Fruit fly (Drosophila melanogaster): Measurements from ENCODE around the gene Crtc.

The Crtc gene

DNA sequence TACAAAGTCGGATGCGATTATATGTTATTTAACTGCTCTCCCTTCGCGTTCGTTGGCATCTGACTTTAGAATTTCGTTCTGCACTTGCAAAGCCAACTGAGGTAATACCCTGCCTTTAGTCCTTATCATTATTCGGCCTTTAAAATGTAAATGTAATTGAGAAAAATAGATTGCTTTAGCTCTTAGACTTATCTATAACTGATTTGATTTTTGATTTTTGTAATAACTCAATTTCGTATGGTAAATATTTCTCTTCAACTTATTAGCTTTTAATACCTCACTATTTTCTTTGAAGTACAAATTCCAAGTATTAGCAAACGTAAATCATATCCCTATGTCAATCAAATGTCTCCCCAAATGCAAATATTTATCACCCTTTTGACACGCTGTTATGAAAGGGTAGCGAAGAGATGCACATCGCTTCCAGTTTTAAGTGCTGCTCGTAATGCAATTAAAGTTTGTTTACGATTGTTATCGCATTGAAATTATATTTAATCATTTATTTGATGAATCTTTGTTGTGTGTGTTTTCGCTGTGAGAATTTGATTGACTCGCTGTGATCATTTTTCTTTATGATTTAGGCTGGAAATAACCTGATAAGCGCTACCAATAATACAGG, 44.7 kb downstream of the Crtc start:
- TF ChIP-seq noc (tag; optimal IDR thresholded peaks at IDR 0.05), result no peak

- TF ChIP-seq noc (tag; optimal IDR thresholded peaks at IDR 0.05), result peak; percentile 5
These were observed 46.1 kb downstream of the Crtc start for dm6 chr3L:17622935-17623334.

dm6 chr3L:17622081-17622850, 46.8 kb downstream of the Crtc start:
- no peak for TF ChIP-seq noc (tag; optimal IDR thresholded peaks at IDR 0.05)

dm6 chr3L:17621451-17621946, 47.5 kb downstream of the Crtc start, which contains the start of the genes Vps60 and anchor:
Vps60 (minus strand) TSS chr3L:17621625.
anchor (plus strand) TSS chr3L:17621824.
- peak; percentile 53 for TF ChIP-seq noc (tag; optimal IDR thresholded peaks at IDR 0.05)

DNA sequence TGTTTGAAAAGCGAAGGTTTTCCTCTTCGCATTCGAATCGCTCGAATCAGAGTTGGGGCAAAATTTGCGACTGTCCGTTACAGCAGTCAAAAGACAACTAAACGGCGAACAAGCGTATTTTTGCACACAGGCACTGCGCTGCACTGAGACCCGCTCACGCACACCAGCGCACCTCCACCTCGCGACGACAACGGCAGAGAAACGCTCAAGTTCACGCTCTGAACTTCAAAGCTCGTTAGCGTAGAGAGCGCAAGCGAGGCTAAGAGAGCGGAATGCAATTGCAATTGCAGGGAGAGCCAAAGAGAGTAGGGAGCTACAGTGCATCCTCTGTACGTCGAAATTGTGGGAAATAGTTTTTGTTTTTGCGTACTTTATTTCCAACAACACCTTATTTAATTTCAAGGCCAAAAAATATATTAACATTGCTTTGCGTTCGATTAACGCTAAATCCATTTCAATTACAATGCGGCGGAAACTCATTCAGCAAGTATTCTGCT, 49.8 kb downstream of the Crtc start, which contains the start of gene Eip74EF:
Gene Eip74EF, minus strand, starts transcription at position 117 of the 497 bp plus-strand sequence.
- no peak for TF ChIP-seq noc (tag; optimal IDR thresholded peaks at IDR 0.05)

DNA sequence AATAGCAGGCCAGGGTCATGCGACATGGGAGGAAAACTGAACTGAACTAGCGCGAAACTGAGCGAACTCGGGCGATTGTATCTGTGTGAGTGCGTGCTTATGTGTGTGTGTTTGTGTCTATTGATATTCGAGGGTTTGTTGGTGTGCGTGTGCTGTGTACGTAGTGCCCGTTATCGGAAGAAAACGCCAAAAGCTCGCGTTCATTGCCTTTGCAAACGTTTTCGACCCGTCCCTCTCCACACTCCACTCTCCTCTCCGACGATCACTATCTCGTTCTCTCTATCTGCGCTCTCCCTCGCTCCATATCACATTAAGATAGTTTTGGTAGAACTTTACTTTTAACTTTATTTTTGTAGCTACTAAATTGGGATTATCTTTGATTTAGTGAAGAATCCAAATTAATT, 52.2 kb downstream of the Crtc start:
- TF ChIP-seq noc (tag; optimal IDR thresholded peaks at IDR 0.05), result peak; percentile 75

DNA sequence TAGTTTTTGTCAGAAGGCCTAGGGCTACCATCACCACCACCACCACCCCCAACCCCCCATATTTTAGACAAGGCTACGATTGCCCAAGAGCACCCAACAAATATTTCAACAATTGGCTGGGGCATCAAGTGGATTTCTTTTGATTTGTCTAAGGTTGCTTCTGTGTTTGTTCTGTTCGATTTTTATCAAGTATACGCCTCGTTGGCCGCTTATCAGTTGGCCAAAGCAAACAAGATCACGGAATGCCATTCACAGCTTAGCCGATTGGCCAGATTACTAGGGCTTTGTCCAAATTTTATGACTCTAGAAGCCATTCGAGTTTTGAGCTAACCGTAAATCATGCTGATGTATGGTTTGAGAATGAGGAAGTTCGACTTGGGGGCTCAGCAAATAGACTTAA, 53.2 kb downstream of the Crtc start:
- no peak for TF ChIP-seq noc (tag; optimal IDR thresholded peaks at IDR 0.05)

dm6 chr3L:17615286-17615685, 53.7 kb downstream of the Crtc start:
- TF ChIP-seq noc (tag; optimal IDR thresholded peaks at IDR 0.05), result no peak

DNA sequence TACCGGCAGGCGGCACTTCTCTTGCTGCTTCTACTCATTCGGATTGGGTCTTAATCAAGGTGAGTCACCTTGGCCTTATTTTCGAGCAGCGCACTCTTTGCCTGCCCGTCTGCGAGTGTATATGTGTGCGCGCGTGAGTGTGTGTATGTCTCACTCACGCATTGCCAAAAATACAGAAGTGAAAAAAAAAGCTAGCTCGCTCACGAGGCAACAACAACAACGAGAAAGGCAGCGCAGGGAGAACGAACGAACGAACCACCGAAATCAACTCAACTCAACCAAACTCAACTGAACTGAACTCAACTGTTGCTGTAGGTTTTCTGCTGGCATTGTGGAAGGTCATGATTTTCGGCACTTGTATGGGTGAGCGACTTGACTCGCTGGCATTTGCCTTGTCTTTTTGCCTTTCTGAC, 55.1 kb downstream of the Crtc start:
- no peak for TF ChIP-seq noc (tag; optimal IDR thresholded peaks at IDR 0.05)

dm6 chr3L:17613292-17613734, 55.7 kb downstream of the Crtc start:
- no peak for TF ChIP-seq noc (tag; optimal IDR thresholded peaks at IDR 0.05)

DNA sequence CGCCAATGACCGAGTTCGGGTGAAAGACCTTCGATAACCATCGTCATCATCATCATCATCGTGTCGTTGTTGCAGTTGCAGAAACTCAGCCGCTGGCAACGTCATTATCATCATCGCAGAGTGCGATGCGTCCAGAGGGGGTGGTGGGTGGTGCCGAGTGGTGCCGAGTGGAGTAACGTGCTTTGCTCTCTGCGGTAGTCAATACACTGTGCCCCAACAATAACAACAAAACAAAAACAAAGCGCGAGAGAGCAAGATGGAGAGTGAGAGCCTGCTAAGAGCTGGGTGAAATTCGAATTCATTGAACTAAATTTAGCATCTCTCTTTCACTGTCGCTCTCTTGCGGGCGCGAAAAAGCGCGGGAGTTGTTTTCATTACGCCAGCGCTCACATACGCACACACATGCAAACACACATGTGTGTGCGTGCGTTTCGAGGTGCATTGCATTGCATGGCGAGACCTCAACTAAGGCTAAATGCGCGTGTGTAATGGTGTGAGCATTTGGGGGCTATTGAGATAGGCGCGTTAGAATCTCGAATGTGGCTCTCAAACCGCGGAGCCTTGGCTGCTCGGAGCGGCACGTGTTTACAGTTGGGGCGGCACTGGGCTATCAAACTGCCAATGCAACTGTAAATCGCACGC, 57.0 kb downstream of the Crtc start:
- TF ChIP-seq noc (tag; optimal IDR thresholded peaks at IDR 0.05), result no peak

DNA sequence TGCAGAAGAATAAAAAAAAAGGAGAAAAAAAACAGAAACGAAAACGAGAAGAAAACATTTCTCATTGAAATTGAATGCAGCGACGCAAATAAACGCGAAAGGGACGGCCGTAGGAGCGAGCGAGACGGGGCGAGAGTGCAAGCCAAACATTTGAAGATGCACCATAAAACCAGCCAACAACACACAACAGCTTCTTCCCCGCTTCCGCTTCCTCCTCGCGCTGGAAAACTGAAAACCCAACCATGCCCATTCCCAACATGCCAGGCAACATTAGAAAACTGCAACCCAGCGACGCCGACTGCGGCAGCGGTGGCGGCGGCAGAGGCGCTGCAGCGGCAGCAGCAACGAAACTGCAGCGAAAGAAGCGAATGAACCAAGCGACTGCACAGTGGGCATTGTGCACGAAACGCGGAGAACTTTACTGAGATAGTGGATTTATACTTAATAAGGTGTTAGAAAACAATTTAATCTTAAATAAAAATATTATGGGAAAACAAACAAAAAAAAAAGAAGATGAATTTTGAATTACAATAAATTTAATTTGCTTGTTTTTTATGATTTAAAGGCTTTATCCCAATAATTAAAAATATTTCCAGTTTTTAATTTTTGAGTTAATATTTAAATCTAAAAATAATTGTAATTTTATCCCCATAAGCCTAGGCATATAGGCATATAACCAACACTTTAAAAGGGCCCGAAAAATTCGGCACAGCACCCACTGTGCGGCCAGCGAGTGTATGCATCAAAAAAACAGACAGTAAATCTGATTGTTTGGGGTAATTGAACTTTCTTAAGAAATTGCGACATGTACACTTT, 57.9 kb downstream of the Crtc start:
- TF ChIP-seq noc (tag; optimal IDR thresholded peaks at IDR 0.05), result no peak

All from whole organism, larva.